Worm (Caenorhabditis elegans): Measurements from ENCODE around the gene kvs-4.

- no peak for TF ChIP-seq flt-1 (GFP tag; IDR thresholded peaks at IDR 0.05)
- no peak for TF ChIP-seq ref-1 (GFP tag; conservative IDR thresholded peaks at IDR 0.05)
- TF ChIP-seq klf-2 (GFP tag; conservative IDR thresholded peaks at IDR 0.05): no peak
- no peak for TF ChIP-seq ztf-23 (GFP tag; IDR thresholded peaks at IDR 0.05)
- no peak for TF ChIP-seq T22C8.4 (GFP tag; IDR thresholded peaks at IDR 0.05)
- TF ChIP-seq ztf-29 (GFP tag; IDR thresholded peaks at IDR 0.05): no peak
- TF ChIP-seq cog-1 (tag; optimal IDR thresholded peaks at IDR 0.05): no peak
- TF ChIP-seq tab-1 (GFP tag; IDR thresholded peaks at IDR 0.05): no peak
Measured at ce11 chrIII:11069265-11069664, 56.9 kb downstream of the kvs-4 start.

Data from whole organism, midembryonic.